Worm (Caenorhabditis elegans): Measurements from ENCODE around the gene octr-1.

DNA sequence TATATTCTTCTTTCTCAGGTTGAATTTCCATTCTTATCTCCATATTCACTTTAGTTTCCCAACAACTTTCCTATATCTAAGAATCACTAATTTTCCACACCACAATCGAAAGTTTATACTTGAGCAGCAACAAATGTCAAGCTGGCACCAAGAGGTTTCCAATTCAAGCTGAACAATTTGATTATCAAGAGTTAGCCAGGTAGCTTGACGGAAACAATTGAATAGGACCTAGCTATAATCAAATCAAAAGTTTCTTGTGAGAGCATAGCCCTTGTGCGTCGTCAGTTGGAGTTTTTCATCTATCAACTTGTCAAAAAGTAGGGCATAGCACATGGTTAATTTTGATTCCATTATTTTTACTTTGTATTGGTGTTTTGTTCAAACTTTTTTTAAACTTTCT is 44.5 kb upstream of the octr-1 start:
- no peak for TF ChIP-seq ref-2 (tag; optimal IDR thresholded peaks at IDR 0.05)
- TF ChIP-seq hlh-30 (tag; optimal IDR thresholded peaks at IDR 0.05; ENCODE audit: insufficient read depth), result no peak
- no peak for TF ChIP-seq unc-55 (GFP tag; optimal IDR thresholded peaks at IDR 0.05)
- TF ChIP-seq dve-1 (tag; optimal IDR thresholded peaks at IDR 0.05), result no peak
- no peak for TF ChIP-seq fax-1 (tag; optimal IDR thresholded peaks at IDR 0.05)
- no peak for TF ChIP-seq ttx-3 (tag; optimal IDR thresholded peaks at IDR 0.05)
- TF ChIP-seq mec-3 (tag; optimal IDR thresholded peaks at IDR 0.05; ENCODE audit: borderline replicate concordance), result no peak
- no peak for TF ChIP-seq fkh-6 (tag; optimal IDR thresholded peaks at IDR 0.05)
- no peak for TF ChIP-seq ceh-45 (GFP tag; IDR thresholded peaks at IDR 0.05)
- TF ChIP-seq ets-4 (tag; optimal IDR thresholded peaks at IDR 0.05), result no peak
